Fruit fly (Drosophila melanogaster) whole organism, prepupa: ENCODE results near the gene CG32457.

ENCODE experiments used
- CG4318 ChIP-seq: fragments of 200-800 bp; sonication (Bioruptor generic); optimal IDR thresholded peaks from 3 replicates; lab custom pipeline; 2017; ENCODE audit warnings: missing biosample characterization, mild to moderate bottlenecking, missing genetic modification characterization
- Eip78C ChIP-seq: fragments of 200-800 bp; sonication (Bioruptor generic); peaks from one replicate; lab custom pipeline; 2016; ENCODE audit warnings: missing biosample characterization, missing genetic modification characterization
- Gug ChIP-seq: fragments of 200-800 bp; sonication (Bioruptor generic); IDR thresholded peaks from 2 replicates; pipeline ENCODE4 v1.3.6; 2022; ENCODE audit warnings: missing biosample characterization, missing genetic modification characterization
- Met ChIP-seq: fragments of 200-800 bp; sonication (Bioruptor generic); optimal IDR thresholded peaks from 3 replicates; lab custom pipeline; 2016; ENCODE audit warnings: missing biosample characterization, missing genetic modification characterization
- eg ChIP-seq: fragments of 200-800 bp; sonication (Bioruptor generic); IDR thresholded peaks from 3 replicates; pipeline ENCODE4 v1.3.6; 2022; ENCODE audit warnings: missing biosample characterization, missing genetic modification characterization
- salr ChIP-seq, 2 experiments: fragments of 200-800 bp; sonication (Bioruptor generic); optimal IDR thresholded peaks; 3 replicates each; lab custom pipeline; 2016 to 2018; ENCODE audit warnings: missing biosample characterization in 2 of 2, missing genetic modification characterization in 2 of 2, mild to moderate bottlenecking in 1 of 2

DNA sequence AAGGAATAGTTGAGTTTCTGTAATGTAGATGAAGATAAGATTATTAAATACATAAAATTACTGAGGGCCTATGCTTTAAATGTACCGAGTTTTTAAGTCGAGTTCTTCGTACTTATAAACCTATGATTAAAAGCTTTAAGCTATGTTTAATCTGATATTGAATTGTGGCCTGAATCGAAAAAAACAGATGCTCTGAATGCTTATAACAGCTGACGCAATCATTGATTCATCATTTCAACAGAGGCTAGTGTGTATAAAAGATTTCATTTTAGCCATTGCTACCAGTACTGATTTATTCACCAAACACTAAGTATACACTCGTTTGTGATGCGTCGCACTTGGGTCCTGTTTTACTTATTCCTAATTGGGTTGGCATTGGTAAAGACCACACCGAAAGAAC is at the start of gene CG32457:
- no peak for TF ChIP-seq Eip78C (GFP tag; lab: Kevin White, UChicago)
- TF ChIP-seq CG4318: no peak
- TF ChIP-seq eg (GFP tag; lab: Robert Waterston, UW): no peak
- TF ChIP-seq Gug (GFP tag; lab: Robert Waterston, UW): no peak
- TF ChIP-seq salr (GFP tag; optimal IDR thresholded peaks at IDR 0.05; lab: Kevin White, UChicago): no peak
- no peak for TF ChIP-seq Met
